Fruit fly (Drosophila melanogaster) S2 (cell line): ENCODE results near the gene CG5835.

Experiments
- CG8478 ChIP-seq: fragments of >200 bp; optimal IDR thresholded peaks from 2 replicates; lab custom pipeline; 2018
- CTCF ChIP-seq, 2 experiments: fragments of >200 bp; optimal IDR thresholded peaks; 2 replicates each; lab custom pipeline; 2018

- no peak for TF ChIP-seq CTCF (optimal IDR thresholded peaks at IDR 0.05; lab: Kevin White, UChicago)
- no peak for TF ChIP-seq CG8478
Observed at dm6 chr3R:19181214-19181613, 27.7 kb upstream of the CG5835 start.
